Worm (Caenorhabditis elegans) whole organism, late embryonic: ENCODE measurements around the gene Y37A1B.4.

ENCODE experiments used
- C08G9.2 ChIP-seq: sonication (generic microtip); optimal IDR thresholded peaks from 2 replicates; lab custom pipeline; 2016; ENCODE audit warnings: mild to moderate bottlenecking, missing genetic modification characterization, moderate library complexity, missing compliant biosample characterization
- F13H6.1 ChIP-seq: sonication (generic microtip); optimal IDR thresholded peaks from 2 replicates; lab custom pipeline; 2016; ENCODE audit warnings: missing genetic modification characterization, missing compliant biosample characterization
- K09A11.1 ChIP-seq: sonication (generic microtip); optimal IDR thresholded peaks from 2 replicates; lab custom pipeline; 2017; ENCODE audit warnings: antibody characterized with exemption, mild to moderate bottlenecking, missing genetic modification characterization, missing compliant biosample characterization; ENCODE audit not compliant: insufficient read depth
- ahr-1 ChIP-seq: sonication (generic microtip); optimal IDR thresholded peaks from 2 replicates; lab custom pipeline; 2016; ENCODE audit warnings: missing genetic modification characterization, missing compliant biosample characterization
- ceh-18 ChIP-seq: sonication (generic microtip); optimal IDR thresholded peaks from 2 replicates; lab custom pipeline; 2016; ENCODE audit warnings: missing genetic modification characterization, missing compliant biosample characterization
- ceh-19 ChIP-seq: fragments of 200-800 bp; sonication (Bioruptor generic); optimal IDR thresholded peaks from 2 replicates; lab custom pipeline; 2018; ENCODE audit warnings: mild to moderate bottlenecking, missing genetic modification characterization, missing compliant biosample characterization
- ceh-34 ChIP-seq: sonication (generic microtip); optimal IDR thresholded peaks from 2 replicates; lab custom pipeline; 2016; ENCODE audit warnings: mild to moderate bottlenecking, missing genetic modification characterization, missing compliant biosample characterization
- dmd-4 ChIP-seq: sonication (generic microtip); optimal IDR thresholded peaks from 2 replicates; lab custom pipeline; 2016; ENCODE audit warnings: borderline replicate concordance, missing genetic modification characterization, missing compliant biosample characterization
- elt-2 ChIP-seq: sonication (generic microtip); optimal IDR thresholded peaks from 2 replicates; lab custom pipeline; 2016; ENCODE audit warnings: missing genetic modification reagents, missing genetic modification characterization, missing compliant biosample characterization
- elt-4 ChIP-seq: sonication (generic microtip); optimal IDR thresholded peaks from 2 replicates; lab custom pipeline; 2016; ENCODE audit warnings: missing genetic modification characterization, missing compliant biosample characterization
- eyg-1 ChIP-seq: sonication (generic microtip); optimal IDR thresholded peaks from 2 replicates; lab custom pipeline; 2016; ENCODE audit warnings: missing genotype, missing genetic modification characterization, missing compliant biosample characterization
- hlh-15 ChIP-seq: sonication (generic microtip); optimal IDR thresholded peaks from 2 replicates; lab custom pipeline; 2016; ENCODE audit warnings: missing genetic modification characterization, missing compliant biosample characterization
- hlh-6 ChIP-seq: sonication (generic microtip); optimal IDR thresholded peaks from 2 replicates; lab custom pipeline; 2016; ENCODE audit warnings: missing genotype, missing genetic modification characterization, missing compliant biosample characterization
- madf-2 ChIP-seq: sonication (generic microtip); optimal IDR thresholded peaks from 2 replicates; lab custom pipeline; 2017; ENCODE audit warnings: missing genetic modification characterization, missing compliant biosample characterization
- mec-3 ChIP-seq: sonication (generic microtip); optimal IDR thresholded peaks from 2 replicates; lab custom pipeline; 2016; ENCODE audit warnings: borderline replicate concordance, missing genetic modification characterization, missing compliant biosample characterization
- nhr-11 ChIP-seq: fragments of 150-350 bp; optimal IDR thresholded peaks from 2 replicates; lab custom pipeline; 2014; ENCODE audit warnings: missing biosample characterization, missing genetic modification characterization
- odd-2 ChIP-seq: sonication (generic microtip); optimal IDR thresholded peaks from 2 replicates; lab custom pipeline; 2017; ENCODE audit warnings: antibody characterized with exemption, mild to moderate bottlenecking, missing genetic modification characterization, missing compliant biosample characterization
- pha-2 ChIP-seq: sonication (generic microtip); optimal IDR thresholded peaks from 2 replicates; lab custom pipeline; 2017; ENCODE audit warnings: mild to moderate bottlenecking, missing genetic modification characterization, missing compliant biosample characterization
- pha-4 ChIP-seq: fragments of 150-350 bp; optimal IDR thresholded peaks from 2 replicates; lab custom pipeline; 2018; ENCODE audit warnings: missing biosample characterization, missing genetic modification reagents, missing genetic modification characterization
- pqm-1 ChIP-seq: sonication (generic microtip); optimal IDR thresholded peaks from 2 replicates; lab custom pipeline; 2016; ENCODE audit warnings: missing genetic modification characterization, missing compliant biosample characterization
- ref-2 ChIP-seq: sonication (generic microtip); optimal IDR thresholded peaks from 2 replicates; lab custom pipeline; 2016; ENCODE audit warnings: missing genetic modification characterization, missing compliant biosample characterization
- rnt-1 ChIP-seq: sonication (generic microtip); optimal IDR thresholded peaks from 2 replicates; lab custom pipeline; 2016; ENCODE audit warnings: missing genetic modification characterization, missing compliant biosample characterization
- sox-2 ChIP-seq: fragments of 200-800 bp; sonication (Bioruptor generic); IDR thresholded peaks from 2 replicates; pipeline ENCODE4 v1.3.6; 2022; ENCODE audit warnings: missing genetic modification reagents, missing genetic modification characterization, missing compliant biosample characterization
- sox-4 ChIP-seq: sonication (generic microtip); optimal IDR thresholded peaks from 2 replicates; lab custom pipeline; 2017; ENCODE audit warnings: mild to moderate bottlenecking, missing genetic modification characterization, inconsistent platforms, missing compliant biosample characterization
- syd-9 ChIP-seq: sonication (generic microtip); optimal IDR thresholded peaks from 2 replicates; lab custom pipeline; 2016; ENCODE audit warnings: mild to moderate bottlenecking, missing genetic modification characterization, moderate library complexity, missing compliant biosample characterization
- tbx-2 ChIP-seq: sonication (generic microtip); optimal IDR thresholded peaks from 2 replicates; lab custom pipeline; 2016; ENCODE audit warnings: missing genetic modification characterization, missing compliant biosample characterization
- unc-3 ChIP-seq, 2 experiments: fragments of 200-800 bp in 1 of 2; sonication (Bioruptor generic) in 1 of 2; sonication (generic microtip) in 1 of 2; conservative IDR thresholded peaks in 1 of 2; optimal IDR thresholded peaks in 1 of 2; 2 replicates each; pipeline versions ENCODE4 v1.3.6 to Lab custom; 2016 to 2022; ENCODE audit warnings: missing compliant biosample characterization in 2 of 2, missing genetic modification characterization in 2 of 2, missing genetic modification reagents in 1 of 2
- unc-42 ChIP-seq: sonication (generic microtip); optimal IDR thresholded peaks from 2 replicates; lab custom pipeline; 2016; ENCODE audit warnings: missing genotype, missing genetic modification characterization, missing compliant biosample characterization
- unc-55 ChIP-seq: sonication (generic microtip); optimal IDR thresholded peaks from 2 replicates; lab custom pipeline; 2017; ENCODE audit warnings: missing biosample characterization, missing genetic modification reagents, missing genetic modification characterization
- zip-5 ChIP-seq: sonication (generic microtip); optimal IDR thresholded peaks from 2 replicates; lab custom pipeline; 2016; ENCODE audit warnings: missing genetic modification characterization, missing compliant biosample characterization
- ztf-16 ChIP-seq: sonication (generic microtip); optimal IDR thresholded peaks from 2 replicates; lab custom pipeline; 2017; ENCODE audit warnings: missing genetic modification characterization, missing compliant biosample characterization

The Y37A1B.4 gene

ce11 chrIV:14103054-14103453 is 42.5 kb upstream of the Y37A1B.4 start, which contains the start of gene F52B11.5:
TSS of gene F52B11.5 (minus strand) at chrIV:14103231.
- TF ChIP-seq elt-2 (tag; lab: Kevin White, UChicago): no peak
- TF ChIP-seq zip-5 (tag; lab: Kevin White, UChicago): no peak
- no peak for TF ChIP-seq dmd-4 (tag; lab: Kevin White, UChicago)
- TF ChIP-seq syd-9 (tag; lab: Kevin White, UChicago): no peak
- no peak for TF ChIP-seq pha-2 (tag; lab: Kevin White, UChicago)
- no peak for TF ChIP-seq hlh-6
- no peak for TF ChIP-seq odd-2 (tag; lab: Kevin White, UChicago)
- TF ChIP-seq hlh-15: no peak

- TF ChIP-seq ref-2: no peak
- TF ChIP-seq tbx-2 (tag; lab: Kevin White, UChicago): no peak
- no peak for TF ChIP-seq F13H6.1 (tag; lab: Kevin White, UChicago)
- no peak for TF ChIP-seq K09A11.1 (tag; lab: Kevin White, UChicago)
- TF ChIP-seq ahr-1 (tag; lab: Kevin White, UChicago): no peak
- TF ChIP-seq unc-3 (GFP tag; conservative IDR thresholded peaks at IDR 0.05; lab: Robert Waterston, UW): no peak
- TF ChIP-seq unc-3 (tag; optimal IDR thresholded peaks at IDR 0.05; lab: Kevin White, UChicago): no peak
- no peak for TF ChIP-seq ztf-16 (tag; lab: Kevin White, UChicago)
- TF ChIP-seq pha-4 (tag; lab: Kevin White, UChicago): no peak
- no peak for TF ChIP-seq madf-2 (tag; lab: Kevin White, UChicago)
- TF ChIP-seq eyg-1 (tag; lab: Kevin White, UChicago): no peak
These were observed 38.7 kb upstream of the Y37A1B.4 start, which contains the start of gene col-133 for ce11 chrIV:14099256-14099655. TSS of gene col-133 (minus strand) at chrIV:14099356.

- TF ChIP-seq mec-3 (peak; percentile 21), unc-42 (tag; lab: Kevin White, UChicago) (no peak)
These were observed 38.1 kb upstream of the Y37A1B.4 start for ce11 chrIV:14098540-14099098.

- TF ChIP-seq ceh-18 (no peak), rnt-1 (no peak), eyg-1 (tag; lab: Kevin White, UChicago) (no peak), ceh-34 (tag; lab: Kevin White, UChicago) (no peak), ztf-16 (tag; lab: Kevin White, UChicago) (no peak), tbx-2 (tag; lab: Kevin White, UChicago) (no peak)
These were observed 30.7 kb upstream of the Y37A1B.4 start, which contains the start of gene noah-2 for ce11 chrIV:14091242-14091641. TSS of gene noah-2 (plus strand) at chrIV:14091254.

- no peak for TF ChIP-seq C08G9.2 (tag; lab: Kevin White, UChicago)
- no peak for TF ChIP-seq hlh-15
- TF ChIP-seq ahr-1 (tag; lab: Kevin White, UChicago): no peak
- no peak for TF ChIP-seq zip-5 (tag; lab: Kevin White, UChicago)
- no peak for TF ChIP-seq unc-3 (GFP tag; conservative IDR thresholded peaks at IDR 0.05; lab: Robert Waterston, UW)
- no peak for TF ChIP-seq unc-3 (tag; optimal IDR thresholded peaks at IDR 0.05; lab: Kevin White, UChicago)
- TF ChIP-seq ceh-19 (GFP tag; lab: Kevin White, UChicago): no peak
- TF ChIP-seq elt-4: no peak
- no peak for TF ChIP-seq sox-2 (GFP tag; lab: Robert Waterston, UW)
- no peak for TF ChIP-seq nhr-11
- no peak for TF ChIP-seq pqm-1 (tag; lab: Kevin White, UChicago)
- no peak for TF ChIP-seq sox-4 (tag; lab: Kevin White, UChicago)
- no peak for TF ChIP-seq unc-55 (GFP tag; lab: Kevin White, UChicago)
These were observed 29.2 kb upstream of the Y37A1B.4 start for ce11 chrIV:14089749-14090148.

- no peak for TF ChIP-seq hlh-6
These were observed 25.9 kb upstream of the Y37A1B.4 start for ce11 chrIV:14086395-14086794.
